Worm (Caenorhabditis elegans) whole organism, midembryonic: ENCODE results near the gene copb-1.

Experiments used
- cog-1 ChIP-seq: sonication (generic microtip); optimal IDR thresholded peaks from 2 replicates; lab custom pipeline; 2016; ENCODE audit warnings: missing genetic modification characterization, missing compliant biosample characterization
- flt-1 ChIP-seq: fragments of 200-800 bp; sonication (Bioruptor generic); IDR thresholded peaks from 2 replicates; pipeline ENCODE4 v1.3.6; 2022; ENCODE audit warnings: missing genetic modification characterization, missing compliant biosample characterization
- klf-2 ChIP-seq: fragments of 200-800 bp; sonication (Bioruptor generic); conservative IDR thresholded peaks from 2 replicates; pipeline ENCODE4 v1.3.6; 2022; ENCODE audit warnings: missing genetic modification reagents, missing genetic modification characterization, missing compliant biosample characterization
- tab-1 ChIP-seq: fragments of 200-800 bp; sonication (Bioruptor generic); IDR thresholded peaks from 2 replicates; pipeline ENCODE4 v1.3.6; 2022; ENCODE audit warnings: missing genetic modification characterization, missing compliant biosample characterization
- ztf-23 ChIP-seq: fragments of 200-800 bp; sonication (Bioruptor generic); IDR thresholded peaks from 2 replicates; pipeline ENCODE4 v1.3.6; 2022; ENCODE audit warnings: missing genetic modification reagents, missing genetic modification characterization, missing compliant biosample characterization
- ztf-29 ChIP-seq: fragments of 200-800 bp; sonication (Bioruptor generic); IDR thresholded peaks from 2 replicates; pipeline ENCODE4 v1.3.6; 2022; ENCODE audit warnings: missing genetic modification reagents, missing genetic modification characterization, missing compliant biosample characterization

ce11 chrII:3108101-3108500 lies 29.5 kb downstream of the copb-1 start:
- TF ChIP-seq ztf-29 (GFP tag; lab: Robert Waterston, UW) = no peak
- 0 out of 2 replicates have a peak, but pooled peaks have one; percentile 47 for TF ChIP-seq tab-1 (GFP tag; lab: Robert Waterston, UW)
- no peak for TF ChIP-seq flt-1 (GFP tag; lab: Robert Waterston, UW)
- TF ChIP-seq ztf-23 (GFP tag; lab: Robert Waterston, UW) = no peak
- no peak for TF ChIP-seq klf-2 (GFP tag; lab: Robert Waterston, UW)
- TF ChIP-seq cog-1 (tag; lab: Kevin White, UChicago) = no peak
